Fruit fly (Drosophila melanogaster) whole organism, embryonic: Measurements from ENCODE around the gene CG43672.

Source experiments
- Aef1 ChIP-seq: fragments of 200-800 bp; sonication (Bioruptor generic); IDR thresholded peaks from 3 replicates; pipeline ENCODE4 v1.3.6; 2022; ENCODE audit warnings: missing biosample characterization, missing genetic modification characterization
- Atf-2 ChIP-seq: fragments of 200-800 bp; sonication (Bioruptor generic); optimal IDR thresholded peaks from 2 replicates; lab custom pipeline; 2016; ENCODE audit warnings: missing biosample characterization, missing genetic modification characterization
- BEAF-32 ChIP-seq: fragments of 200-800 bp; sonication (Bioruptor generic); optimal IDR thresholded peaks from 3 replicates; lab custom pipeline; 2017; ENCODE audit warnings: missing biosample characterization, missing genetic modification characterization, mild to moderate bottlenecking, moderate library complexity, missing genetic modification reagents
- CG1024 ChIP-seq: fragments of 200-800 bp; sonication (Bioruptor generic); IDR thresholded peaks from 2 replicates; pipeline ENCODE4 v1.3.6; 2022; ENCODE audit warnings: missing biosample characterization, missing genetic modification characterization
- CG14050 ChIP-seq: fragments of 200-800 bp; sonication (Bioruptor generic); IDR thresholded peaks from 3 replicates; pipeline ENCODE4 v1.3.6; 2022; ENCODE audit warnings: missing biosample characterization, missing genetic modification characterization
- CG14441 ChIP-seq: fragments of 200-800 bp; sonication (Bioruptor generic); IDR thresholded peaks from 2 replicates; pipeline ENCODE4 v1.3.6; 2022; ENCODE audit warnings: missing biosample characterization, missing genetic modification characterization
- CG15269 ChIP-seq: fragments of 200-800 bp; sonication (Bioruptor generic); optimal IDR thresholded peaks from 2 replicates; lab custom pipeline; 2018; ENCODE audit warnings: missing biosample characterization, mild to moderate bottlenecking, missing genetic modification characterization, moderate library complexity
- CG15696 ChIP-seq: fragments of 200-800 bp; sonication (Bioruptor generic); optimal IDR thresholded peaks from 2 replicates; lab custom pipeline; 2019; ENCODE audit warnings: missing biosample characterization, mild to moderate bottlenecking, missing genetic modification characterization, moderate library complexity
- CG17361 ChIP-seq: fragments of 200-800 bp; sonication (Bioruptor generic); IDR thresholded peaks from 3 replicates; pipeline ENCODE4 v1.3.6; 2022; ENCODE audit warnings: missing biosample characterization, missing genetic modification characterization
- CG30431 ChIP-seq: fragments of 200-800 bp; sonication (Bioruptor generic); optimal IDR thresholded peaks from 2 replicates; lab custom pipeline; 2017; ENCODE audit warnings: missing biosample characterization, missing genetic modification characterization
- CG33557 ChIP-seq: fragments of 200-800 bp; sonication (Bioruptor generic); optimal IDR thresholded peaks from 2 replicates; lab custom pipeline; 2019; ENCODE audit warnings: missing biosample characterization, mild to moderate bottlenecking, missing genetic modification characterization, moderate library complexity
- CG3838 ChIP-seq: fragments of 200-800 bp; sonication (Bioruptor generic); optimal IDR thresholded peaks from 3 replicates; lab custom pipeline; 2016; ENCODE audit warnings: missing biosample characterization, missing genetic modification characterization
- CG3847 ChIP-seq: fragments of 200-800 bp; sonication (Bioruptor generic); IDR thresholded peaks from 2 replicates; pipeline ENCODE4 v1.3.6; 2022; ENCODE audit warnings: missing biosample characterization, missing genetic modification characterization
- CG4854 ChIP-seq: fragments of 200-800 bp; sonication (Bioruptor generic); optimal IDR thresholded peaks from 2 replicates; lab custom pipeline; 2016; ENCODE audit warnings: missing biosample characterization, missing genetic modification characterization, inconsistent platforms
- CG5180 ChIP-seq: fragments of 200-800 bp; sonication (Bioruptor generic); optimal IDR thresholded peaks from 3 replicates; lab custom pipeline; 2017; ENCODE audit warnings: missing biosample characterization, missing genetic modification characterization, mild to moderate bottlenecking, moderate library complexity, missing genetic modification reagents
- CG9609 ChIP-seq: fragments of 200-800 bp; sonication (Bioruptor generic); optimal IDR thresholded peaks from 3 replicates; lab custom pipeline; 2016; ENCODE audit warnings: missing biosample characterization, missing genetic modification characterization
- CG9727 ChIP-seq: fragments of 200-800 bp; sonication (Bioruptor generic); optimal IDR thresholded peaks from 3 replicates; lab custom pipeline; 2017; ENCODE audit warnings: missing biosample characterization, mild to moderate bottlenecking, missing genetic modification characterization
- CG9932 ChIP-seq: fragments of 200-800 bp; sonication (Bioruptor generic); IDR thresholded peaks from 2 replicates; pipeline ENCODE4 v1.3.6; 2022; ENCODE audit warnings: missing biosample characterization, missing genetic modification characterization
- CrebB ChIP-seq: fragments of 200-800 bp; sonication (Bioruptor generic); optimal IDR thresholded peaks from 3 replicates; lab custom pipeline; 2018; ENCODE audit warnings: missing biosample characterization, mild to moderate bottlenecking, missing genetic modification characterization
- Dfd ChIP-seq, 2 experiments: fragments of >200 bp; optimal IDR thresholded peaks; 2 replicates each; lab custom pipeline; 2017; ENCODE audit warnings: missing biosample characterization in 2 of 2, missing genetic modification characterization in 2 of 2
- Dip2 ChIP-seq: fragments of 200-800 bp; sonication (Bioruptor generic); IDR thresholded peaks from 2 replicates; pipeline ENCODE4 v1.3.6; 2022; ENCODE audit warnings: missing biosample characterization, missing genetic modification characterization
- E2f1 ChIP-seq: fragments of 200-800 bp; sonication (Bioruptor generic); IDR thresholded peaks from 2 replicates; pipeline ENCODE4 v1.3.6; 2022; ENCODE audit warnings: missing biosample characterization, missing genetic modification characterization
- Elba2 ChIP-seq: fragments of 200-800 bp; sonication (Bioruptor generic); optimal IDR thresholded peaks from 3 replicates; lab custom pipeline; 2016; ENCODE audit warnings: missing biosample characterization, missing genetic modification characterization
- HLHmδ ChIP-seq: fragments of 200-800 bp; sonication (Bioruptor generic); optimal IDR thresholded peaks from 2 replicates; lab custom pipeline; 2018; ENCODE audit warnings: missing biosample characterization, mild to moderate bottlenecking, missing genetic modification characterization, moderate library complexity
- Hr51 ChIP-seq, 2 experiments: fragments of 200-800 bp; sonication (Bioruptor generic); optimal IDR thresholded peaks; 2 replicates in 1 of 2; 3 replicates in 1 of 2; lab custom pipeline; 2016 to 2018; ENCODE audit warnings: missing biosample characterization in 2 of 2, missing genetic modification characterization in 2 of 2, mild to moderate bottlenecking in 1 of 2, moderate library complexity in 1 of 2
- Hsf ChIP-seq: fragments of 200-800 bp; sonication (Bioruptor generic); optimal IDR thresholded peaks from 3 replicates; lab custom pipeline; 2016; ENCODE audit warnings: missing biosample characterization, missing genetic modification characterization
- Oaz ChIP-seq: fragments of 200-800 bp; sonication (Bioruptor generic); IDR thresholded peaks from 2 replicates; pipeline ENCODE4 v1.3.6; 2022; ENCODE audit warnings: missing biosample characterization, missing genetic modification characterization
- PHDP ChIP-seq: fragments of 200-800 bp; sonication (Bioruptor generic); optimal IDR thresholded peaks from 3 replicates; lab custom pipeline; 2018; ENCODE audit warnings: missing biosample characterization, mild to moderate bottlenecking, missing genetic modification characterization, moderate library complexity
- Sox100B ChIP-seq: fragments of 200-800 bp; sonication (Bioruptor generic); optimal IDR thresholded peaks from 3 replicates; lab custom pipeline; 2018; ENCODE audit warnings: missing biosample characterization, mild to moderate bottlenecking, missing genetic modification characterization
- Stat92E ChIP-seq, 3 experiments: fragments of >200 bp in 2 of 3; fragments of 200-800 bp in 1 of 3; sonication (Bioruptor generic) in 1 of 3; optimal IDR thresholded peaks; 2 replicates each; lab custom pipeline; 2017 to 2019; ENCODE audit warnings: missing biosample characterization in 3 of 3, missing genetic modification characterization in 3 of 3, mild to moderate bottlenecking in 1 of 3, moderate library complexity in 1 of 3
- chm ChIP-seq: fragments of 200-800 bp; sonication (Bioruptor generic); IDR thresholded peaks from 2 replicates; pipeline ENCODE4 v1.3.6; 2022; ENCODE audit warnings: missing biosample characterization, missing genetic modification characterization
- cwo ChIP-seq: fragments of 200-800 bp; sonication (Bioruptor generic); optimal IDR thresholded peaks from 3 replicates; lab custom pipeline; 2017; ENCODE audit warnings: missing biosample characterization, missing genetic modification characterization, mild to moderate bottlenecking, moderate library complexity, missing genetic modification reagents
- ewg ChIP-seq: fragments of 200-800 bp; sonication (Bioruptor generic); optimal IDR thresholded peaks from 3 replicates; lab custom pipeline; 2017; ENCODE audit warnings: mild to moderate bottlenecking, missing biosample characterization, missing genetic modification reagents, missing genetic modification characterization
- hbn ChIP-seq: fragments of 200-800 bp; sonication (Bioruptor generic); IDR thresholded peaks from 2 replicates; pipeline ENCODE4 v1.3.6; 2022; ENCODE audit warnings: missing biosample characterization, missing genetic modification characterization; ENCODE audit not compliant: partially characterized antibody
- kay ChIP-seq: fragments of 200-800 bp; sonication (Bioruptor generic); optimal IDR thresholded peaks from 2 replicates; lab custom pipeline; 2016; ENCODE audit warnings: missing biosample characterization, missing genetic modification characterization
- kni ChIP-seq: fragments of 200-800 bp; sonication (Bioruptor generic); optimal IDR thresholded peaks from 3 replicates; lab custom pipeline; 2017; ENCODE audit warnings: mild to moderate bottlenecking, missing biosample characterization, missing genetic modification reagents, missing genetic modification characterization
- lola ChIP-seq, 3 experiments: fragments of >200 bp in 2 of 3; fragments of 200-800 bp in 1 of 3; sonication (Bioruptor generic) in 1 of 3; optimal IDR thresholded peaks; 2 replicates each; lab custom pipeline; 2017 to 2019; ENCODE audit warnings: missing biosample characterization in 3 of 3, missing genetic modification characterization in 3 of 3, mild to moderate bottlenecking in 1 of 3, moderate library complexity in 1 of 3
- maf-S ChIP-seq: fragments of 200-800 bp; sonication (Bioruptor generic); optimal IDR thresholded peaks from 2 replicates; lab custom pipeline; 2016; ENCODE audit warnings: missing biosample characterization, missing genetic modification characterization
- mam ChIP-seq: fragments of 200-800 bp; sonication (Bioruptor generic); optimal IDR thresholded peaks from 3 replicates; lab custom pipeline; 2016; ENCODE audit warnings: missing biosample characterization, missing genetic modification characterization
- pan ChIP-seq, 4 experiments: fragments of >200 bp in 3 of 4; fragments of 200-800 bp in 1 of 4; sonication (Bioruptor generic) in 1 of 4; optimal IDR thresholded peaks in 3 of 4; IDR thresholded peaks in 1 of 4; 2 replicates each; pipeline versions ENCODE4 v1.3.6 to Lab custom; 2017 to 2022; ENCODE audit warnings: missing biosample characterization in 2 of 4, missing genetic modification characterization in 2 of 4, mixed read lengths in 1 of 4
- ranshi ChIP-seq: fragments of 200-800 bp; sonication (Bioruptor generic); IDR thresholded peaks from 2 replicates; pipeline ENCODE4 v1.3.6; 2022; ENCODE audit warnings: missing biosample characterization, missing genetic modification characterization
- salm ChIP-seq: fragments of 200-800 bp; sonication (Bioruptor generic); optimal IDR thresholded peaks from 2 replicates; lab custom pipeline; 2018; ENCODE audit warnings: missing biosample characterization, mild to moderate bottlenecking, missing genetic modification characterization
- slbo ChIP-seq: fragments of 200-800 bp; sonication (Bioruptor generic); IDR thresholded peaks from 2 replicates; pipeline ENCODE4 v1.3.6; 2022; ENCODE audit warnings: missing biosample characterization, missing genetic modification characterization
- stc ChIP-seq: fragments of 200-800 bp; sonication (Bioruptor generic); IDR thresholded peaks from 2 replicates; pipeline ENCODE4 v1.3.6; 2022; ENCODE audit warnings: missing biosample characterization, missing genetic modification characterization
- stwl ChIP-seq: fragments of 200-800 bp; sonication (Bioruptor generic); optimal IDR thresholded peaks from 3 replicates; lab custom pipeline; 2018; ENCODE audit warnings: missing biosample characterization, mild to moderate bottlenecking, missing genetic modification characterization, moderate library complexity
- trem ChIP-seq: fragments of 200-800 bp; optimal IDR thresholded peaks from 3 replicates; lab custom pipeline; 2019; ENCODE audit warnings: missing biosample characterization, mild to moderate bottlenecking, missing genetic modification characterization, moderate library complexity
- unc-4 ChIP-seq: fragments of 200-800 bp; sonication (Bioruptor generic); IDR thresholded peaks from 2 replicates; pipeline ENCODE4 v1.3.6; 2022; ENCODE audit warnings: missing biosample characterization, missing genetic modification characterization; ENCODE audit not compliant: partially characterized antibody
- z ChIP-seq: fragments of 200-800 bp; sonication (Bioruptor generic); IDR thresholded peaks from 3 replicates; pipeline ENCODE4 v1.3.6; 2022; ENCODE audit warnings: missing biosample characterization, missing genetic modification characterization

CG43672 gene

DNA sequence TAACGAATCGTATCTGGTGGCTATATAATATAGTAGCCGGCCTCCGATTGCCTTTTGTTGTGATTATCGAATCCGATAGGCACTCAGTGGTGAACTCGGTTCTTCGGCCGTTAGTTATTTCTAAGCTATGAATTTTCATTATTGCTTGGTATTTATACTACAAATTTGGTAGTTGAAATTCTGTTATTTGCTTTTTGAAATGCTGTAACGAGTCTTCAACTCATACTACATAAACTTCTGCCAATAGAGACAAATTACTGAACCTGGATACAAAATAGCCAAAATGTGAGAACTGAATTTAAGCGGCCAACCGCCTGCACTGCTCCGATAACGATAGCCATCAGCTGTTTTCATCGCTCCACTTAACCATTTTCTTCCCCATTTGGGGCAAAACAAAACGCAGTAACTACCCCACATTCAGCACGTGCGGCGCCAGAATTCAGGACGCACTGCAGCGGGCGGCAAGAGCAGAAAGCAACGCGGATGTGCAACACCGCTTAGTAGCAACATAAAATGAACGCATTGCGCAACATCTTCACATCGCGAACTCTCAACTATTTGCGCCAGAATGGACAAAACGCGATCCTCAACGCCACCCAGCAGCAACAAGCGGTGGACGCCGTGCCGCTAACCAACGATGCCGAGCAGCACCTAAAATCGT lies 33.7 kb upstream of the CG43672 start, which contains the start of the genes CG11679 and CG8206 (continued):
- TF ChIP-seq E2f1 (GFP tag; lab: Robert Waterston, UW) (no peak), Stat92E (GFP tag; optimal IDR thresholded peaks at IDR 0.05; lab: Kevin White, UChicago) (no peak), CG9727 (GFP tag; lab: Kevin White, UChicago) (peak; percentile 20), slbo (GFP tag; lab: Robert Waterston, UW) (no peak), maf-S (GFP tag; lab: Kevin White, UChicago) (no peak), mam (GFP tag; lab: Kevin White, UChicago) (peak; percentile 66), Aef1 (GFP tag; lab: Robert Waterston, UW) (peak; percentile 26; the same call in 1 of the 3 replicates), CG15269 (peak; percentile 32), Atf-2 (GFP tag; lab: Kevin White, UChicago) (peak; percentile 31), Sox100B (GFP tag; lab: Kevin White, UChicago) (no peak), lola (GFP tag; optimal IDR thresholded peaks at IDR 0.05; lab: Kevin White, UChicago) (peak in 1 of 3 experiments; percentile 27), CG9932 (GFP tag; lab: Robert Waterston, UW) (peak; percentile 61), stwl (tag; lab: Kevin White, UChicago) (peak; percentile 9), CG3838 (GFP tag; lab: Kevin White, UChicago) (no peak), kni (GFP tag; lab: Kevin White, UChicago) (peak; percentile 87), CG30431 (GFP tag; lab: Kevin White, UChicago) (no peak), hbn (GFP tag; lab: Robert Waterston, UW) (no peak), CG14050 (no peak), HLHmδ (GFP tag; lab: Kevin White, UChicago) (no peak), pan (optimal IDR thresholded peaks at IDR 0.05; lab: Kevin White, UChicago) (no peak), pan (GFP tag; optimal IDR thresholded peaks at IDR 0.05 in 1 of 2, IDR thresholded peaks at IDR 0.05 in 1 of 2) (no peak), Dfd (GFP tag; optimal IDR thresholded peaks at IDR 0.05; lab: Kevin White, UChicago) (no peak), CG14441 (GFP tag; lab: Robert Waterston, UW) (peak; percentile 45; the same call in 1 of the 2 replicates), CG5180 (GFP tag; lab: Kevin White, UChicago) (no peak), CG4854 (no peak), ranshi (GFP tag; lab: Robert Waterston, UW) (peak; percentile 39; the same call in 1 of the 2 replicates), trem (tag; lab: Kevin White, UChicago) (peak; percentile 49), cwo (GFP tag; lab: Kevin White, UChicago) (peak; percentile 25), CG3847 (GFP tag; lab: Robert Waterston, UW) (0 out of 2 replicates have a peak, but pooled peaks have one; percentile 24), PHDP (tag; lab: Kevin White, UChicago) (peak; percentile 13), Elba2 (GFP tag; lab: Kevin White, UChicago) (no peak), salm (tag; lab: Kevin White, UChicago) (peak; percentile 5), kay (GFP tag; lab: Kevin White, UChicago) (no peak), stc (GFP tag; lab: Robert Waterston, UW) (no peak), CG9609 (GFP tag; lab: Kevin White, UChicago) (peak; percentile 37), Dip2 (no peak), chm (GFP tag; lab: Robert Waterston, UW) (no peak), unc-4 (0 out of 2 replicates have a peak, but pooled peaks have one; percentile 48), CG17361 (GFP tag; lab: Robert Waterston, UW) (peak; percentile 49; the same call in 2 of the 3 replicates), Hr51 (GFP tag; optimal IDR thresholded peaks at IDR 0.05; lab: Kevin White, UChicago) (no peak), Oaz (no peak), CrebB (tag; lab: Kevin White, UChicago) (no peak), CG15696 (tag; lab: Kevin White, UChicago) (peak; percentile 1), BEAF-32 (GFP tag; lab: Kevin White, UChicago) (peak; percentile 55), CG1024 (GFP tag; lab: Robert Waterston, UW) (no peak), CG33557 (GFP tag; lab: Kevin White, UChicago) (no peak), ewg (GFP tag; lab: Kevin White, UChicago) (peak; percentile 41), z (GFP tag; lab: Robert Waterston, UW) (no peak), Hsf (GFP tag; lab: Kevin White, UChicago) (peak; percentile 2)
